Worm (Caenorhabditis elegans): ENCODE results near the gene Y45F10D.6.

The Y45F10D.6 gene

DNA sequence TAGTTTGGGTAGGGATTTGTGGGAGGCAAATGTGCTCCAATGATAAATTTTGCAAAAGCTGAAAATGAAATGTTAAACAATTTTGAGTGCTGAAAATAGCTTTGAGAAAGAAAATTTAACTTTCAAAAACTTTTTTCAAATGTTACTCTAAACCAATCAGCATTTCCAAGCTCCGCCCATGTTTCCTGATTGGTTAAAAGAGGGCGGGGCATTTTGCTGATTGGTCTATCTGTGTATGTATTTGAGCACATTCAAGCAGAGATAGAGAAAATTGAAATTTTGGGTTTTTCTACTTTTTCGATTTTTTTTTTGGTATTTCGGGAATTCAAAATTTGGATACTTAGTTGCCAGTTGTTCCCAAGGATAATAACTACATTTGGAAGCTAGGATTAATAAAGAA lies 33.0 kb downstream of the Y45F10D.6 start:
- TF ChIP-seq pha-4 (tag; optimal IDR thresholded peaks at IDR 0.05) (no peak), nhr-237 (tag; optimal IDR thresholded peaks at IDR 0.05) (no peak), lin-32 (GFP tag; optimal IDR thresholded peaks at IDR 0.05) (no peak), lin-13 (tag; optimal IDR thresholded peaks at IDR 0.05) (no peak), tbx-8 (GFP tag; optimal IDR thresholded peaks at IDR 0.05) (no peak), blmp-1 (tag; optimal IDR thresholded peaks at IDR 0.05) (no peak), ceh-39 (tag; optimal IDR thresholded peaks at IDR 0.05) (no peak), sptf-1 (tag; optimal IDR thresholded peaks at IDR 0.05) (no peak), snpc-4 (tag; optimal IDR thresholded peaks at IDR 0.05) (no peak), mep-1 (tag; optimal IDR thresholded peaks at IDR 0.05) (no peak), nhr-2 (tag; optimal IDR thresholded peaks at IDR 0.05) (no peak), bed-3 (GFP tag; optimal IDR thresholded peaks at IDR 0.05) (no peak), sem-2 (GFP tag; optimal IDR thresholded peaks at IDR 0.05) (no peak), elt-3 (tag; optimal IDR thresholded peaks at IDR 0.05) (no peak), ces-1 (GFP tag; optimal IDR thresholded peaks at IDR 0.05) (no peak)

DNA sequence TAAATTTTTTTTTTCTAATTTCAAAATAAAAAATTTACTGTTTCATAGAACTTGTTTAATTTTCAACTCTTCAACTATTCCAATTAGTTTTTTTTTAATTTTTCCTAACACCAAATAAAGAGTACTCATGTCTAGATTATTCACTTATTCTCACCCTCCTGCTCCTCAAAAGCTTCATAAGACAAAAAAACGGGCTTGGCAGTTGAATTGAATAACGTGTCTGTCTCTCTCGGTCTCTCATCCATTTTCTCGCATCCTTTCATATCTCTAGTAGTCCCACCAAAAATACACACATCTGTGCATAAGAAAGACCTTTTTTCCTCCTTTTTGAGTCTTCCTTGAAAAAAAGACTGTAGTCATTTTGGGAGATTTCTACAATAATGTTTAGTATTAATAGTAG lies 34.3 kb downstream of the Y45F10D.6 start:
- TF ChIP-seq ces-1 (GFP tag; optimal IDR thresholded peaks at IDR 0.05) (peak; percentile 88), ham-2 (GFP tag; optimal IDR thresholded peaks at IDR 0.05) (no peak)

DNA sequence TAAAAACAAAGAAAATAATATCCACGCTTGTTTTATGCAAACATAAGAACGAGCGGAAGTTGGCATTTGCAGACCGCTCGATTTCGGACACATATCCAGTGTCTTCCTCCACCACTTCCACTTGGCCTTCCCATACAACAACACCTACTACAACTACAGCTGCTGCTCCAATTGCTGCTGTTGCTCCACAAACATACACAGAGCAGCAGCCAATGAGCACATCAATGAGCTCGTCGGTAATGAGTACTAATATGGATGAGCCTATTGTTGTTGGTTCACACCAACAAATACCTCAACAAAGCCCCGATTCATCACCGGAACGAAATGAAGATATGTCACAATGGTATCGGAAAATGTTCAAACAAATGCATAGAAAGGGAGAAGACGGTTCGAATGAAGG lies 42.1 kb downstream of the Y45F10D.6 start:
- TF ChIP-seq ceh-83 (GFP tag; optimal IDR thresholded peaks at IDR 0.05) = no peak
- no peak for TF ChIP-seq unc-62 (GFP tag; optimal IDR thresholded peaks at IDR 0.05)
- TF ChIP-seq ham-2 (GFP tag; optimal IDR thresholded peaks at IDR 0.05) = no peak
- TF ChIP-seq mab-5 (tag; optimal IDR thresholded peaks at IDR 0.05) = no peak
- TF ChIP-seq nhr-28 (tag; optimal IDR thresholded peaks at IDR 0.05) = no peak
- no peak for TF ChIP-seq ces-1 (GFP tag; optimal IDR thresholded peaks at IDR 0.05)
- no peak for TF ChIP-seq lin-32 (GFP tag; optimal IDR thresholded peaks at IDR 0.05)
- no peak for TF ChIP-seq sem-2 (GFP tag; optimal IDR thresholded peaks at IDR 0.05)
- TF ChIP-seq mep-1 (tag; optimal IDR thresholded peaks at IDR 0.05) = no peak
- no peak for TF ChIP-seq ceh-43 (GFP tag; optimal IDR thresholded peaks at IDR 0.05)
- TF ChIP-seq hlh-1 (tag; optimal IDR thresholded peaks at IDR 0.05) = no peak
- TF ChIP-seq elt-1 (tag; optimal IDR thresholded peaks at IDR 0.05; ENCODE audit: borderline replicate concordance, insufficient read depth) = no peak
- no peak for TF ChIP-seq blmp-1 (tag; optimal IDR thresholded peaks at IDR 0.05)
- no peak for TF ChIP-seq ceh-39 (tag; optimal IDR thresholded peaks at IDR 0.05)
- TF ChIP-seq unc-120 (tag; optimal IDR thresholded peaks at IDR 0.05; ENCODE audit: poor library complexity, severe bottlenecking) = no peak
- no peak for TF ChIP-seq lin-13 (tag; optimal IDR thresholded peaks at IDR 0.05)
- TF ChIP-seq nhr-237 (tag; optimal IDR thresholded peaks at IDR 0.05) = no peak
- TF ChIP-seq tbx-8 (GFP tag; optimal IDR thresholded peaks at IDR 0.05) = no peak
- TF ChIP-seq M03D4.4 (tag; optimal IDR thresholded peaks at IDR 0.05) = no peak
- TF ChIP-seq ztf-11 (tag; optimal IDR thresholded peaks at IDR 0.05) = no peak

DNA sequence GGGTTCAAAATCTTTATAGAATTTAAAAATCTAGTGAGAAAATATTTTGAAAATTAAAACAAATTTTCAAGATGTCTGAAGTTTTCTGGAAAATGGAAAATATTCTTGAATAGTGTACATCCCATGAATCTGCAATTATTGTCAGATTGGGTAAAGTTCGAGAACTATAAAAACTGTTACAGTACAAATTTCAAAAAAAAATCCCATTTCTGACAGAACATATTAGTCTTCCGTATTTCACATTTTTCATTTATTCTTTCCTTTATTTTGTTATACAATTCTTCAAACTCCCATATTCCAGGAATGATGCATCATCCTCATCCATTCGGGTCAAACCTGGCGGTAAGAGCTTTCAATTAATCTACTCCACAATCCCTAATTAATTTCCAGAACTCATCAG lies 47.7 kb downstream of the Y45F10D.6 start, which contains the start of gene sorb-1:
TSS of gene sorb-1 (plus strand) at position 301 of the 400 bp plus-strand sequence.
- TF ChIP-seq sptf-1 (tag; optimal IDR thresholded peaks at IDR 0.05) = no peak
- TF ChIP-seq mls-2 (tag; optimal IDR thresholded peaks at IDR 0.05) = no peak
- no peak for TF ChIP-seq ceh-39 (tag; optimal IDR thresholded peaks at IDR 0.05)
- no peak for TF ChIP-seq flh-1 (GFP tag; optimal IDR thresholded peaks at IDR 0.05)
- no peak for TF ChIP-seq tbx-8 (GFP tag; optimal IDR thresholded peaks at IDR 0.05)
- TF ChIP-seq drap-1 (GFP tag; optimal IDR thresholded peaks at IDR 0.05) = no peak
- TF ChIP-seq unc-120 (tag; optimal IDR thresholded peaks at IDR 0.05; ENCODE audit: poor library complexity, severe bottlenecking) = no peak
- TF ChIP-seq M03D4.4 (tag; optimal IDR thresholded peaks at IDR 0.05) = no peak
- no peak for TF ChIP-seq nhr-12 (tag; optimal IDR thresholded peaks at IDR 0.05)
- TF ChIP-seq nhr-2 (tag; optimal IDR thresholded peaks at IDR 0.05) = no peak
- TF ChIP-seq nhr-237 (tag; optimal IDR thresholded peaks at IDR 0.05) = no peak
- TF ChIP-seq snpc-4 (tag; optimal IDR thresholded peaks at IDR 0.05) = no peak
- TF ChIP-seq mab-5 (tag; optimal IDR thresholded peaks at IDR 0.05) = no peak
- TF ChIP-seq lsy-2 (tag; optimal IDR thresholded peaks at IDR 0.05) = no peak
- no peak for TF ChIP-seq ztf-11 (tag; optimal IDR thresholded peaks at IDR 0.05)
- no peak for TF ChIP-seq ham-2 (GFP tag; optimal IDR thresholded peaks at IDR 0.05)
- no peak for TF ChIP-seq ceh-43 (GFP tag; optimal IDR thresholded peaks at IDR 0.05)
- TF ChIP-seq lin-13 (tag; optimal IDR thresholded peaks at IDR 0.05) = no peak

DNA sequence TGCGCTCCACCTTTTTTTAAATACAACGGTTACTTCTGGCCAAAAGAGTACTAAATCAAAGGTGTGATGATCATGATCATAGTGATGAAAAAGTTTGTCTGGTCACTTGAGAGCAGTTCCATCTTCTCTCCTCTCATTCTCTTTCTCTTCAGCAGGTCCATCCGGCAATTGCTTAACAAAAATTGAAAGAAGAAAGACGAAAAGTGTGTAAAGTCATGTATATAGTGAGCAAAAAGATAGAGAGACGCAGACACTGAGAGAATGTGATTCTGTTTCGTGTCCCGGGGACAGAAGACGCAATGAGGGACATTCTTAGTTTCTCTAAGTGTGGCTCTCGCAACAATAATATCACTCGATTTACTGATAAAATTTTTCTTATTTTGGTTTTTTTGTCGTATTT lies 48.9 kb downstream of the Y45F10D.6 start:
- no peak for TF ChIP-seq elt-3 (tag; optimal IDR thresholded peaks at IDR 0.05)
- no peak for TF ChIP-seq lsy-2 (tag; optimal IDR thresholded peaks at IDR 0.05)
- peak; percentile 45 for TF ChIP-seq hlh-1 (tag; optimal IDR thresholded peaks at IDR 0.05)
- TF ChIP-seq unc-120 (tag; optimal IDR thresholded peaks at IDR 0.05; ENCODE audit: poor library complexity, severe bottlenecking) = peak; percentile 8

All from whole organism, mixed stage, embryonic.